Worm (Caenorhabditis elegans): Measurements from ENCODE around the gene col-44.

DNA sequence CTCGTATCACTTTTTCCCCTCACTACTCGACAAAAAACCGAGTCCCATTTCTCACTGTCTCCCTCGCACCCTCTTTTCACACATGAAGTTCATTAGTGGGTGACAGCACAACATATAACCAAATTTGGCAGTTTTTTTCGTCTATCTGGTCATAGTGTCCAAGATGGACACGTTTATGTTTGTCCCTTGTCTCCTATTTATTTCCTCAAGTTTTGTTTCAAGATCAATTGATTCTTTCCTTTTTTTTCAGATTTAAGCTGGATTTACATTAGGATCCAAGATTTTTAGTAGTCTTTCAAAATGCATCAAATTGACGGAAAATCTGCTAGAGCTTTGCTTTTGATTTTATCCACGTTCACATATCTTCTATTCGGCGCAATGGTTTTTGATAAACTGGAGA lies 48.3 kb downstream of the col-44 start, which contains the start of gene twk-20:
- no peak for TF ChIP-seq dpl-1 (GFP tag; optimal IDR thresholded peaks at IDR 0.05)
- no peak for TF ChIP-seq snpc-4 (GFP tag; optimal IDR thresholded peaks at IDR 0.05)
- TF ChIP-seq snpc-4 (tag; optimal IDR thresholded peaks at IDR 0.05), result no peak
- no peak for TF ChIP-seq mcd-1 (GFP tag; IDR thresholded peaks at IDR 0.05)
- no peak for TF ChIP-seq hrde-1 (tag; optimal IDR thresholded peaks at IDR 0.05; ENCODE audit: borderline replicate concordance)
- no peak for TF ChIP-seq F37B4.10 (GFP tag; IDR thresholded peaks at IDR 0.05)
- TF ChIP-seq let-607 (tag; optimal IDR thresholded peaks at IDR 0.05), result no peak
- TF ChIP-seq B0035.1 (tag; optimal IDR thresholded peaks at IDR 0.05), result no peak
- no peak for TF ChIP-seq sea-2 (GFP tag; IDR thresholded peaks at IDR 0.05)
- no peak for TF ChIP-seq hmg-1.2 (GFP tag; IDR thresholded peaks at IDR 0.05)
- TF ChIP-seq snpc-1.3 (tag; optimal IDR thresholded peaks at IDR 0.05; ENCODE audit: insufficient read depth), result no peak
- TF ChIP-seq nfya-1 (tag; optimal IDR thresholded peaks at IDR 0.05; ENCODE audit: borderline replicate concordance, insufficient read depth), result no peak
- no peak for TF ChIP-seq F10E7.11 (tag; optimal IDR thresholded peaks at IDR 0.05)
